Worm (Caenorhabditis elegans) whole organism, L3 larva: ENCODE measurements around the gene T07F12.4.

Experiments
- R02D3.7 ChIP-seq: fragments of 150-350 bp; optimal IDR thresholded peaks from 2 replicates; lab custom pipeline; 2014; ENCODE audit warnings: missing biosample characterization, missing genetic modification characterization
- ZK546.5 ChIP-seq: sonication (generic microtip); optimal IDR thresholded peaks from 2 replicates; lab custom pipeline; 2017; ENCODE audit warnings: missing biosample characterization, missing genetic modification characterization
- aly-2 ChIP-seq: fragments of 150-350 bp; optimal IDR thresholded peaks from 2 replicates; lab custom pipeline; 2014; ENCODE audit warnings: missing biosample characterization, missing genetic modification characterization
- ama-1 ChIP-seq: fragments of 150-350 bp; optimal IDR thresholded peaks from 2 replicates; lab custom pipeline; 2018
- ceh-16 ChIP-seq: sonication (generic microtip); optimal IDR thresholded peaks from 2 replicates; lab custom pipeline; 2017; ENCODE audit warnings: missing biosample characterization, missing genetic modification characterization
- ceh-28 ChIP-seq: fragments of 150-350 bp; optimal IDR thresholded peaks from 2 replicates; lab custom pipeline; 2014; ENCODE audit warnings: missing biosample characterization, missing genetic modification reagents, missing genetic modification characterization
- ceh-82 ChIP-seq: fragments of 150-350 bp; optimal IDR thresholded peaks from 2 replicates; lab custom pipeline; 2014; ENCODE audit warnings: missing biosample characterization, missing genetic modification characterization
- daf-12 ChIP-seq: fragments of 150-350 bp; optimal IDR thresholded peaks from 2 replicates; lab custom pipeline; 2014; ENCODE audit warnings: missing biosample characterization, missing genetic modification reagents, missing genetic modification characterization
- egl-27 ChIP-seq: sonication (generic microtip); optimal IDR thresholded peaks from 4 replicates; lab custom pipeline; 2017; ENCODE audit warnings: missing biosample characterization, missing genetic modification reagents, missing genetic modification characterization
- egl-5 ChIP-seq: fragments of 150-350 bp; optimal IDR thresholded peaks from 2 replicates; lab custom pipeline; 2017; ENCODE audit warnings: missing biosample characterization, missing genetic modification reagents, missing genetic modification characterization, inconsistent platforms
- elt-1 ChIP-seq: fragments of 150-350 bp; optimal IDR thresholded peaks from 2 replicates; lab custom pipeline; 2014; ENCODE audit warnings: missing biosample characterization, missing genetic modification characterization
- elt-3 ChIP-seq, 3 experiments: fragments of 150-350 bp in 1 of 3; sonication (generic microtip) in 2 of 3; optimal IDR thresholded peaks; 2 replicates in 2 of 3; 4 replicates in 1 of 3; lab custom pipeline; 2014 to 2017; ENCODE audit warnings: missing biosample characterization in 3 of 3, missing genetic modification characterization in 3 of 3
- eor-1 ChIP-seq, 2 experiments: fragments of 150-350 bp; optimal IDR thresholded peaks; 2 replicates each; lab custom pipeline; 2014 to 2018; ENCODE audit warnings: missing biosample characterization in 2 of 2, missing genetic modification characterization in 2 of 2
- fkh-10 ChIP-seq: sonication (generic microtip); optimal IDR thresholded peaks from 2 replicates; lab custom pipeline; 2017; ENCODE audit warnings: missing biosample characterization, missing genetic modification reagents, missing genetic modification characterization
- fkh-2 ChIP-seq: fragments of 150-350 bp; optimal IDR thresholded peaks from 2 replicates; lab custom pipeline; 2014; ENCODE audit warnings: missing biosample characterization, missing genetic modification reagents, missing genetic modification characterization
- fos-1 ChIP-seq: fragments of 150-350 bp; optimal IDR thresholded peaks from 2 replicates; lab custom pipeline; 2014; ENCODE audit warnings: missing biosample characterization, missing genetic modification characterization
- hmg-11 ChIP-seq: sonication (generic microtip); optimal IDR thresholded peaks from 2 replicates; lab custom pipeline; 2016; ENCODE audit warnings: missing genetic modification characterization, missing compliant biosample characterization
- lin-15B ChIP-seq: fragments of 150-350 bp; optimal IDR thresholded peaks from 2 replicates; lab custom pipeline; 2014; ENCODE audit warnings: missing biosample characterization, missing genetic modification characterization
- lin-39 ChIP-seq: fragments of 150-350 bp; optimal IDR thresholded peaks from 2 replicates; lab custom pipeline; 2018; ENCODE audit warnings: missing biosample characterization, missing genetic modification reagents, missing genetic modification characterization
- lsy-12 ChIP-seq: sonication (generic microtip); optimal IDR thresholded peaks from 2 replicates; lab custom pipeline; 2016; ENCODE audit warnings: mild to moderate bottlenecking, missing genetic modification characterization, missing compliant biosample characterization
- mml-1 ChIP-seq: fragments of 150-350 bp; sonication (generic microtip); optimal IDR thresholded peaks from 3 replicates; lab custom pipeline; 2014; ENCODE audit warnings: missing biosample characterization, missing genetic modification characterization
- nfya-1 ChIP-seq: sonication (generic microtip); optimal IDR thresholded peaks from 2 replicates; lab custom pipeline; 2017; ENCODE audit warnings: missing genetic modification characterization, mild to moderate bottlenecking, missing compliant biosample characterization, antibody characterized with exemption, moderate library complexity; ENCODE audit not compliant: insufficient read depth
- nhr-11 ChIP-seq: fragments of 150-350 bp; optimal IDR thresholded peaks from 2 replicates; lab custom pipeline; 2014; ENCODE audit warnings: missing biosample characterization, missing genetic modification characterization
- nhr-12 ChIP-seq: fragments of 150-350 bp; optimal IDR thresholded peaks from 2 replicates; lab custom pipeline; 2014; ENCODE audit warnings: missing biosample characterization, missing genetic modification characterization
- nhr-23 ChIP-seq: fragments of 150-350 bp; optimal IDR thresholded peaks from 2 replicates; lab custom pipeline; 2014; ENCODE audit warnings: missing biosample characterization, missing genetic modification reagents, missing genetic modification characterization
- nhr-237 ChIP-seq: fragments of 150-350 bp; optimal IDR thresholded peaks from 2 replicates; lab custom pipeline; 2014; ENCODE audit warnings: missing biosample characterization, missing genetic modification characterization
- nhr-25 ChIP-seq: sonication (generic microtip); optimal IDR thresholded peaks from 2 replicates; lab custom pipeline; 2017; ENCODE audit warnings: missing biosample characterization, missing genetic modification characterization
- nhr-28 ChIP-seq: fragments of 150-350 bp; optimal IDR thresholded peaks from 2 replicates; lab custom pipeline; 2014; ENCODE audit warnings: missing biosample characterization, missing genetic modification characterization
- nhr-43 ChIP-seq: sonication (generic microtip); optimal IDR thresholded peaks from 2 replicates; lab custom pipeline; 2016; ENCODE audit warnings: mild to moderate bottlenecking, missing genetic modification characterization, missing compliant biosample characterization; ENCODE audit not compliant: poor library complexity, severe bottlenecking
- nhr-67 ChIP-seq: fragments of 150-350 bp; optimal IDR thresholded peaks from 2 replicates; lab custom pipeline; 2014; ENCODE audit warnings: missing biosample characterization, missing genetic modification characterization
- nhr-76 ChIP-seq: fragments of 150-350 bp; sonication (generic microtip); optimal IDR thresholded peaks from 5 replicates; lab custom pipeline; 2014; ENCODE audit warnings: missing biosample characterization, missing genetic modification characterization
- nhr-77 ChIP-seq: fragments of 150-350 bp; optimal IDR thresholded peaks from 2 replicates; lab custom pipeline; 2014; ENCODE audit warnings: missing biosample characterization, missing genetic modification characterization
- pha-4 ChIP-seq: fragments of 150-350 bp; optimal IDR thresholded peaks from 2 replicates; lab custom pipeline; 2014; ENCODE audit warnings: missing biosample characterization, missing genetic modification reagents, missing genetic modification characterization
- pqm-1 ChIP-seq: fragments of 150-350 bp; optimal IDR thresholded peaks from 2 replicates; lab custom pipeline; 2017; ENCODE audit warnings: missing biosample characterization, missing genetic modification characterization, inconsistent platforms
- sea-2 ChIP-seq: fragments of 150-350 bp; sonication (generic microtip); optimal IDR thresholded peaks from 4 replicates; lab custom pipeline; 2014; ENCODE audit warnings: missing biosample characterization, missing genetic modification reagents, missing genetic modification characterization
- skn-1 ChIP-seq: fragments of 150-350 bp; optimal IDR thresholded peaks from 2 replicates; lab custom pipeline; 2014; ENCODE audit warnings: missing biosample characterization, missing genetic modification characterization
- snpc-4 ChIP-seq: fragments of 150-350 bp; optimal IDR thresholded peaks from 2 replicates; lab custom pipeline; 2014; ENCODE audit warnings: missing biosample characterization, missing genetic modification characterization
- unc-62 ChIP-seq: fragments of 150-350 bp; sonication (generic microtip); optimal IDR thresholded peaks from 4 replicates; lab custom pipeline; 2014; ENCODE audit warnings: missing biosample characterization, missing genetic modification reagents, missing genetic modification characterization
- zag-1 ChIP-seq: fragments of 150-350 bp; optimal IDR thresholded peaks from 2 replicates; lab custom pipeline; 2014; ENCODE audit warnings: missing biosample characterization, missing genetic modification characterization
- ztf-11 ChIP-seq: fragments of 150-350 bp; optimal IDR thresholded peaks from 2 replicates; lab custom pipeline; 2014; ENCODE audit warnings: missing biosample characterization, missing genetic modification characterization

Gene T07F12.4

DNA sequence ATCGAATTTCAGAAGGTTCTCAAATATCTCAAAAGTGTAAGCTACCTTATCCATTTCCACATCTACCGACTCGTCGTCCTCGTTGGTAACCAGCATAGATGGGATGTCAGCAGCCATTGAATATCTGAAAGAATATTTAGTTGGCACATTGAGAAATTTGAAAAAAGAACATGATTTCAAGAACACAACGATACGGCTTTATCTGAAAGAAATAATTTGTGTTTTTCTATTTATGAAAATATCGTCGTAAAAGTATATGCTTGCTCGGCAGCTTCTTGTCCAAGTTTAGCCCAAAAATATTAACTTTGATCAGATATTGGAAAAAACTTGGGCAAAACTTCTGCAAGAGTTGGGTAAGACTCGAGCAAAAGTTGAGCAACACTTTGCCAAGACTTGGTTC is at the start of gene T07F12.4:
TSS of gene T07F12.4 (minus strand) at position 130 of the 400 bp plus-strand sequence.
- no peak for TF ChIP-seq nhr-76 (tag; lab: Kevin White, UChicago)
- TF ChIP-seq daf-12 (tag; lab: Kevin White, UChicago) = no peak
- no peak for TF ChIP-seq ama-1
- TF ChIP-seq nhr-11 (tag; lab: Kevin White, UChicago) = no peak
- no peak for TF ChIP-seq egl-27 (tag; lab: Kevin White, UChicago)
- TF ChIP-seq aly-2 (tag; lab: Kevin White, UChicago) = no peak
- TF ChIP-seq ztf-11 (tag; lab: Kevin White, UChicago) = no peak
- no peak for TF ChIP-seq nhr-67 (tag; lab: Kevin White, UChicago)
- no peak for TF ChIP-seq hmg-11 (tag; lab: Kevin White, UChicago)
- no peak for TF ChIP-seq lin-39 (tag; lab: Kevin White, UChicago)
- no peak for TF ChIP-seq ceh-28 (tag; lab: Kevin White, UChicago)
- TF ChIP-seq ZK546.5 (tag; lab: Kevin White, UChicago) = no peak
- TF ChIP-seq nhr-28 (tag; lab: Kevin White, UChicago) = no peak
- TF ChIP-seq ceh-16 = no peak
- TF ChIP-seq mml-1 (tag; lab: Kevin White, UChicago) = no peak
- TF ChIP-seq ceh-82 (tag; lab: Kevin White, UChicago) = no peak
- TF ChIP-seq pha-4 (tag; lab: Kevin White, UChicago) = no peak
- TF ChIP-seq elt-3 (tag; optimal IDR thresholded peaks at IDR 0.05; lab: Kevin White, UChicago) = no peak

DNA sequence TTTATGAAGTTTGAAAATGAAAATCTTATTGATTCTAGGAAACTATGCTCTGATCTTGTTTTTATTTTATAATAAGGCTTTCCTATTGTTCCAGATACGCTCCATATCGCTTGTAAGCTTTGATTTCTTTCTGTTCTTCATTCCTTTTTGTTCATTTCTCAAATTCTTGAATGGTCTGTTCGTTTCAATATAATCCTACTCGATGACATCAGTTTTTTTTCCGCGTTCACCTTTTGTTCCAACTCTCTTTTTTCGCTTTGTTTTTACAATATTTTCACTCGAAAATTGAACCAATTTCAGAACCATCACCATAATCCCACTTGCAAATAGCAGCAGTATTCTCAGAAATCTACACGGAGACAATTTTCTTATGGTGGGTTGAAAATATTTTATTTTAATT is 47.1 kb upstream of the T07F12.4 start, which contains the start of gene tyra-3:
TSS of gene tyra-3 (plus strand) at position 301 of the 400 bp plus-strand sequence.
- TF ChIP-seq sea-2 (GFP tag; lab: Kevin White, UChicago) = no peak
- TF ChIP-seq nhr-28 (tag; lab: Kevin White, UChicago) = no peak
- TF ChIP-seq ztf-11 (tag; lab: Kevin White, UChicago) = no peak
- TF ChIP-seq nhr-77 = no peak
- no peak for TF ChIP-seq nhr-12 (tag; lab: Kevin White, UChicago)
- TF ChIP-seq nhr-25 (tag; lab: Kevin White, UChicago) = no peak
- no peak for TF ChIP-seq zag-1 (tag; lab: Kevin White, UChicago)
- TF ChIP-seq skn-1 (tag; lab: Kevin White, UChicago) = no peak
- TF ChIP-seq nhr-76 (tag; lab: Kevin White, UChicago) = no peak
- no peak for TF ChIP-seq nfya-1 (tag; lab: Kevin White, UChicago)
- TF ChIP-seq daf-12 (tag; lab: Kevin White, UChicago) = no peak
- TF ChIP-seq elt-3 (tag; optimal IDR thresholded peaks at IDR 0.05; lab: Kevin White, UChicago) = no peak
- no peak for TF ChIP-seq R02D3.7
- no peak for TF ChIP-seq egl-27 (tag; lab: Kevin White, UChicago)
- TF ChIP-seq nhr-67 (tag; lab: Kevin White, UChicago) = no peak

- TF ChIP-seq unc-62 (GFP tag; lab: Kevin White, UChicago) (no peak), nhr-237 (tag; lab: Kevin White, UChicago) (no peak), elt-3 (tag; optimal IDR thresholded peaks at IDR 0.05; lab: Kevin White, UChicago) (no peak), nhr-12 (tag; lab: Kevin White, UChicago) (no peak), eor-1 (tag; optimal IDR thresholded peaks at IDR 0.05; lab: Kevin White, UChicago) (no peak), fkh-10 (GFP tag; lab: Kevin White, UChicago) (peak; percentile 54), pqm-1 (tag; lab: Kevin White, UChicago) (no peak)
Observed at ce11 chrX:4938990-4939389, 38.4 kb upstream of the T07F12.4 start.

DNA sequence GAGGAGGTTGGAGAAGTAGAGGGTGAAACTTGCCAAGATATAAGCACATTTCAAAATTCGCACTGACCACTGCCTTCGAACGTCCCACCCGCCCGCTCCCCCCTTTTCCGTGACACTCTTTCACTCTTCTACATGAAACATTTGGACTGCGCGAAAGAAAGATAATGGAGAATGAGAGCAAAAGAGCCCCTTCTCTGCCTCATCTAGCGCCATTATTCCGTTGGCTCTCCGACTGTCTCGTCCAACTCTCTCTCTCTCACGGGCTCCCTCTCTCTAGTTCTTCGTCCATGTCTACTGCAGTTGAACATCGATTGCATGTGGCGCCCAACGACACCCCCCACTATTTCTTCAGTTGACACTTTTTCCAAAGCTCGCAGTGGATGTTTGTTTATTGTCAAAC is 32.4 kb upstream of the T07F12.4 start:
- no peak for TF ChIP-seq elt-1 (tag; lab: Kevin White, UChicago)
- TF ChIP-seq fos-1 (tag; lab: Kevin White, UChicago) = no peak
- peak; percentile 52 for TF ChIP-seq hmg-11 (tag; lab: Kevin White, UChicago)
- TF ChIP-seq ceh-16 = no peak
- TF ChIP-seq ZK546.5 (tag; lab: Kevin White, UChicago) = no peak
- TF ChIP-seq nfya-1 (tag; lab: Kevin White, UChicago) = peak; percentile 49
- peak; percentile 86 for TF ChIP-seq lin-39 (tag; lab: Kevin White, UChicago)
- no peak for TF ChIP-seq nhr-12 (tag; lab: Kevin White, UChicago)

- no peak for TF ChIP-seq ceh-82 (tag; lab: Kevin White, UChicago)
- no peak for TF ChIP-seq ceh-28 (tag; lab: Kevin White, UChicago)
- TF ChIP-seq ztf-11 (tag; lab: Kevin White, UChicago) = no peak
- TF ChIP-seq fkh-2 (tag; lab: Kevin White, UChicago) = no peak
- TF ChIP-seq lsy-12 = no peak
- no peak for TF ChIP-seq nhr-237 (tag; lab: Kevin White, UChicago)
- TF ChIP-seq unc-62 (GFP tag; lab: Kevin White, UChicago) = no peak
- no peak for TF ChIP-seq nhr-23 (tag; lab: Kevin White, UChicago)
- no peak for TF ChIP-seq snpc-4
- no peak for TF ChIP-seq egl-5
- TF ChIP-seq lin-15B (tag; lab: Kevin White, UChicago) = no peak
- no peak for TF ChIP-seq skn-1 (tag; lab: Kevin White, UChicago)
- no peak for TF ChIP-seq sea-2 (GFP tag; lab: Kevin White, UChicago)
- TF ChIP-seq nhr-11 (tag; lab: Kevin White, UChicago) = no peak
- TF ChIP-seq hmg-11 (tag; lab: Kevin White, UChicago) = no peak
- no peak for TF ChIP-seq ama-1
- TF ChIP-seq nhr-43 (tag; lab: Kevin White, UChicago) = no peak
Observed at ce11 chrX:4932023-4932422, 31.4 kb upstream of the T07F12.4 start.
